Fruit fly (Drosophila melanogaster): Measurements from ENCODE around the gene Spn.

Gene Spn

DNA sequence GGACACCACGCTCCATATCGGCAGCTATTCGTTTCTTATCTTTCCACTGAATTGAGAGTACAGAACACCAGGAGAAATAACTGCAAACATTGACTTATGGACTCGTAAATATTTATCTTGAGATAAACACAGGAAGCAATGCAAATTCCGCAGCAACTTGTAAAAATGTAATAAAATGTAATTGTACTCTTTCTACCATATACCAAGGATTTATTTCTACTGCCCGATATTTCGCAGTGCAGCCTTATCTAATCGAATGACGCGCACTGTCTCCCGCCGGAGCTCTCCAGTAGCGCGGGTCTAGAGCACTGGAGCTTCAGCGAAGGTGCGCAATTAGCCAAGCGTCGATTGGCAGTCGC lies 59.9 kb downstream of the Spn start (continued):
- TF ChIP-seq nom (GFP tag; optimal IDR thresholded peaks at IDR 0.05) (peak; percentile 92), corto (GFP tag; optimal IDR thresholded peaks at IDR 0.05) (peak; percentile 98), Oaz (GFP tag; IDR thresholded peaks at IDR 0.05) (peak; percentile 77), btn (GFP tag; optimal IDR thresholded peaks at IDR 0.05) (peak; percentile 70), CG2129 (GFP tag; IDR thresholded peaks at IDR 0.05; ENCODE audit: partially characterized antibody) (no peak), CG5953 (GFP tag; IDR thresholded peaks at IDR 0.05) (peak; percentile 60), cwo (GFP tag; optimal IDR thresholded peaks at IDR 0.05) (peak; percentile 95), CG7987 (GFP tag; optimal IDR thresholded peaks at IDR 0.05) (peak; percentile 2), knrl (GFP tag; IDR thresholded peaks at IDR 0.05; ENCODE audit: partially characterized antibody) (no peak), Ets65A (GFP tag) (peak; percentile 97), sens (GFP tag) (peak; percentile 96), aop (GFP tag; IDR thresholded peaks at IDR 0.05) (peak; percentile 52), NK7.1 (GFP tag; optimal IDR thresholded peaks at IDR 0.05) (peak; percentile 76), gsb (GFP tag; IDR thresholded peaks at IDR 0.05) (peak; percentile 84), CG34224 (GFP tag; IDR thresholded peaks at IDR 0.05; ENCODE audit: partially characterized antibody) (no peak), pzg (GFP tag; optimal IDR thresholded peaks at IDR 0.05) (peak; percentile 23), hbn (GFP tag; IDR thresholded peaks at IDR 0.05; ENCODE audit: partially characterized antibody) (no peak), CG8290 (GFP tag; optimal IDR thresholded peaks at IDR 0.05) (no peak), CG8290 (tag; optimal IDR thresholded peaks at IDR 0.05) (peak in 1 of 2 experiments; percentile 90), CG4617 (GFP tag; optimal IDR thresholded peaks at IDR 0.05; ENCODE audit: borderline replicate concordance) (peak; percentile 20), CG7745 (tag; optimal IDR thresholded peaks at IDR 0.05) (no peak), HLH3B (GFP tag; IDR thresholded peaks at IDR 0.05) (peak; percentile 90), CG6175 (GFP tag; IDR thresholded peaks at IDR 0.05) (peak; percentile 84), Rfx (GFP tag; IDR thresholded peaks at IDR 0.05) (peak; percentile 96), ara (GFP tag; IDR thresholded peaks at IDR 0.05) (peak; percentile 89), CG13775 (GFP tag; optimal IDR thresholded peaks at IDR 0.05) (peak; percentile 72), croc (GFP tag; conservative IDR thresholded peaks at IDR 0.05) (peak; percentile 77), Hr51 (GFP tag; optimal IDR thresholded peaks at IDR 0.05) (peak; percentile 50 to 76), CG11560 (tag; IDR thresholded peaks at IDR 0.05) (peak; percentile 71; the same call in 2 of the 3 replicates), Aef1 (GFP tag; IDR thresholded peaks at IDR 0.05) (peak; percentile 93), sqz (GFP tag; optimal IDR thresholded peaks at IDR 0.05) (no peak), hkb (optimal IDR thresholded peaks at IDR 0.05) (no peak), hkb (GFP tag; IDR thresholded peaks at IDR 0.05) (peak; percentile 93), bab2 (GFP tag; optimal IDR thresholded peaks at IDR 0.05) (peak; percentile 89), CG12942 (GFP tag; optimal IDR thresholded peaks at IDR 0.05) (peak; percentile 46), CG14014 (GFP tag; IDR thresholded peaks at IDR 0.05) (peak; percentile 94), luna (GFP tag; optimal IDR thresholded peaks at IDR 0.05) (peak; percentile 84), insv (GFP tag; optimal IDR thresholded peaks at IDR 0.05) (no peak), en (GFP tag; optimal IDR thresholded peaks at IDR 0.05) (peak; percentile 51), nerfin-1 (tag; optimal IDR thresholded peaks at IDR 0.05) (peak; percentile 76), stc (GFP tag; IDR thresholded peaks at IDR 0.05) (peak; percentile 88), dpn (GFP tag; optimal IDR thresholded peaks at IDR 0.05) (peak; percentile 81 to 85), dan (GFP tag; IDR thresholded peaks at IDR 0.05) (peak; percentile 66), CG9727 (GFP tag; optimal IDR thresholded peaks at IDR 0.05) (peak; percentile 91), h (optimal IDR thresholded peaks at IDR 0.05) (no peak), CG8359 (GFP tag; optimal IDR thresholded peaks at IDR 0.05; ENCODE audit: borderline replicate concordance) (peak; percentile 73), gcm (GFP tag; optimal IDR thresholded peaks at IDR 0.05) (peak; percentile 38), CG1529 (GFP tag; optimal IDR thresholded peaks at IDR 0.05) (peak; percentile 21), CG16813 (GFP tag; IDR thresholded peaks at IDR 0.05; ENCODE audit: partially characterized antibody) (no peak), CG3838 (GFP tag; optimal IDR thresholded peaks at IDR 0.05) (peak; percentile 30), CG5180 (GFP tag; optimal IDR thresholded peaks at IDR 0.05) (peak; percentile 78), Nf-YC (tag; optimal IDR thresholded peaks at IDR 0.05) (peak; percentile 66)
